Worm (Caenorhabditis elegans): ENCODE data around the gene nep-22.

Gene nep-22

ce11 chrX:8996496-8997116, 37.7 kb upstream of the nep-22 start:
- TF ChIP-seq saeg-2 (GFP tag; IDR thresholded peaks at IDR 0.05) (no peak), hmg-1.1 (GFP tag; IDR thresholded peaks at IDR 0.05) (no peak), unc-62 (GFP tag; optimal IDR thresholded peaks at IDR 0.05 in 1 of 2) (peak in 1 of 2 experiments; percentile 91), unc-62 (tag; optimal IDR thresholded peaks at IDR 0.05) (no peak), D1046.2 (GFP tag; IDR thresholded peaks at IDR 0.05) (no peak), vab-7 (GFP tag; IDR thresholded peaks at IDR 0.05) (no peak), dpl-1 (GFP tag; optimal IDR thresholded peaks at IDR 0.05) (no peak), aly-2 (tag; optimal IDR thresholded peaks at IDR 0.05) (no peak), ztf-11 (tag; optimal IDR thresholded peaks at IDR 0.05) (no peak), fkh-10 (GFP tag; optimal IDR thresholded peaks at IDR 0.05) (peak; percentile 75), dve-1 (tag; optimal IDR thresholded peaks at IDR 0.05; ENCODE audit: insufficient read depth) (peak; percentile 14), zfp-2 (tag; optimal IDR thresholded peaks at IDR 0.05) (no peak)

- TF ChIP-seq mdl-1 (tag; optimal IDR thresholded peaks at IDR 0.05) (no peak), unc-39 (tag; optimal IDR thresholded peaks at IDR 0.05) (no peak), aha-1 (tag) (peak; percentile 92), arid-1 (GFP tag; conservative IDR thresholded peaks at IDR 0.05) (no peak), lsy-2 (tag; optimal IDR thresholded peaks at IDR 0.05) (peak in 1 of 2 experiments; percentile 39)
These were observed 36.8 kb upstream of the nep-22 start, which contains the start of gene C24A3.2 for ce11 chrX:8997450-8998075. Gene C24A3.2, plus strand, starts transcription at chrX:8997500.

ce11 chrX:8998809-8999208, 35.5 kb upstream of the nep-22 start, which contains the start of gene C24A3.1:
Gene C24A3.1, plus strand, starts transcription at chrX:8999071.
- TF ChIP-seq aha-1 (tag), result peak; percentile 94
- TF ChIP-seq F44E2.7 (GFP tag; IDR thresholded peaks at IDR 0.05), result no peak

ce11 chrX:9010418-9010817, 23.9 kb upstream of the nep-22 start, which contains the start of gene C24A3.9:
Gene C24A3.9, minus strand, starts transcription at chrX:9010518.
- no peak for TF ChIP-seq madf-5 (GFP tag; IDR thresholded peaks at IDR 0.05)

- TF ChIP-seq unc-62 (GFP tag; optimal IDR thresholded peaks at IDR 0.05 in 1 of 2) (peak in 1 of 2 experiments; percentile 27), unc-62 (tag; optimal IDR thresholded peaks at IDR 0.05) (no peak), aha-1 (tag) (peak; percentile 92), nhr-111 (GFP tag; optimal IDR thresholded peaks at IDR 0.05) (no peak)
These were observed 22.9 kb upstream of the nep-22 start for ce11 chrX:9011471-9011870.

ce11 chrX:9014451-9014850, 19.9 kb upstream of the nep-22 start:
- TF ChIP-seq fkh-10 (GFP tag; optimal IDR thresholded peaks at IDR 0.05) (peak; percentile 81), set-16 (GFP tag; IDR thresholded peaks at IDR 0.05) (no peak)

- TF ChIP-seq lin-15B (tag; optimal IDR thresholded peaks at IDR 0.05), result no peak
- no peak for TF ChIP-seq T20F7.1 (GFP tag; optimal IDR thresholded peaks at IDR 0.05)
- TF ChIP-seq aly-2 (tag; optimal IDR thresholded peaks at IDR 0.05), result no peak
- TF ChIP-seq nhr-41 (GFP tag; IDR thresholded peaks at IDR 0.05), result no peak
- no peak for TF ChIP-seq rbr-2 (tag; optimal IDR thresholded peaks at IDR 0.05)
- no peak for TF ChIP-seq lim-7 (GFP tag; IDR thresholded peaks at IDR 0.05)
- no peak for TF ChIP-seq pha-4 (GFP tag; IDR thresholded peaks at IDR 0.05)
- TF ChIP-seq pha-4 (tag; optimal IDR thresholded peaks at IDR 0.05), result no peak
- no peak for TF ChIP-seq ceh-44 (GFP tag; IDR thresholded peaks at IDR 0.05)
- no peak for TF ChIP-seq aha-1 (tag)
- no peak for TF ChIP-seq F49E8.2 (tag; optimal IDR thresholded peaks at IDR 0.05; ENCODE audit: borderline replicate concordance)
- TF ChIP-seq Y75B8A.6 (GFP tag; IDR thresholded peaks at IDR 0.05), result no peak
- TF ChIP-seq nhr-42 (GFP tag; IDR thresholded peaks at IDR 0.05), result no peak
- TF ChIP-seq sdz-12 (GFP tag; optimal IDR thresholded peaks at IDR 0.05), result no peak
- no peak for TF ChIP-seq set-16 (GFP tag; IDR thresholded peaks at IDR 0.05)
- no peak for TF ChIP-seq unc-62 (GFP tag; optimal IDR thresholded peaks at IDR 0.05 in 1 of 2)
- TF ChIP-seq unc-62 (tag; optimal IDR thresholded peaks at IDR 0.05), result no peak
- TF ChIP-seq lin-39 (tag; optimal IDR thresholded peaks at IDR 0.05), result no peak
- no peak for TF ChIP-seq dmd-9 (GFP tag; IDR thresholded peaks at IDR 0.05)
- no peak for TF ChIP-seq lin-1 (GFP tag; IDR thresholded peaks at IDR 0.05)
These were observed 18.9 kb upstream of the nep-22 start, which contains the start of gene T25B6.4 for ce11 chrX:9015420-9015819. Gene T25B6.4, plus strand, starts transcription at chrX:9015720.

All from whole organism, L4 larva.